Worm (Caenorhabditis elegans) whole organism, mixed stage, embryonic: ENCODE measurements around the gene fbxb-64.

Experiments
- M03D4.4 ChIP-seq: sonication (generic microtip); optimal IDR thresholded peaks from 2 replicates; lab custom pipeline; 2017; ENCODE audit warnings: mild to moderate bottlenecking, missing genetic modification characterization, missing compliant biosample characterization
- bed-3 ChIP-seq: fragments of 200-800 bp; sonication (Bioruptor generic); optimal IDR thresholded peaks from 3 replicates; lab custom pipeline; 2018; ENCODE audit warnings: mild to moderate bottlenecking, missing genetic modification characterization, moderate library complexity, missing compliant biosample characterization
- blmp-1 ChIP-seq: fragments of 150-350 bp; optimal IDR thresholded peaks from 2 replicates; lab custom pipeline; 2014; ENCODE audit warnings: missing biosample characterization, missing genetic modification characterization
- ceh-39 ChIP-seq: fragments of 150-350 bp; optimal IDR thresholded peaks from 2 replicates; lab custom pipeline; 2014; ENCODE audit warnings: missing biosample characterization, missing genetic modification characterization
- ceh-43 ChIP-seq: fragments of 200-800 bp; sonication (Bioruptor generic); optimal IDR thresholded peaks from 2 replicates; lab custom pipeline; 2018; ENCODE audit warnings: mild to moderate bottlenecking, missing genetic modification characterization, moderate library complexity, missing compliant biosample characterization
- ceh-83 ChIP-seq: fragments of 200-800 bp; sonication (Bioruptor generic); optimal IDR thresholded peaks from 2 replicates; lab custom pipeline; 2018; ENCODE audit warnings: mild to moderate bottlenecking, missing genetic modification characterization, missing compliant biosample characterization
- ces-1 ChIP-seq: fragments of 150-350 bp; optimal IDR thresholded peaks from 2 replicates; lab custom pipeline; 2014; ENCODE audit warnings: missing biosample characterization, missing genetic modification reagents, missing genetic modification characterization
- cnd-1 ChIP-seq: fragments of 200-800 bp; sonication (Bioruptor generic); optimal IDR thresholded peaks from 2 replicates; lab custom pipeline; 2018; ENCODE audit warnings: mild to moderate bottlenecking, missing genetic modification characterization, missing compliant biosample characterization
- elt-1 ChIP-seq: sonication (generic microtip); optimal IDR thresholded peaks from 2 replicates; lab custom pipeline; 2017; ENCODE audit warnings: missing genetic modification characterization, mild to moderate bottlenecking, missing compliant biosample characterization, antibody characterized with exemption, moderate library complexity, borderline replicate concordance; ENCODE audit not compliant: insufficient read depth
- elt-3 ChIP-seq: fragments of 150-350 bp; optimal IDR thresholded peaks from 2 replicates; lab custom pipeline; 2014; ENCODE audit warnings: missing biosample characterization, missing genetic modification characterization
- ham-2 ChIP-seq: fragments of 200-800 bp; sonication (Bioruptor generic); optimal IDR thresholded peaks from 2 replicates; lab custom pipeline; 2018; ENCODE audit warnings: mild to moderate bottlenecking, missing genetic modification characterization, missing compliant biosample characterization
- hlh-1 ChIP-seq: fragments of 150-350 bp; optimal IDR thresholded peaks from 2 replicates; lab custom pipeline; 2014; ENCODE audit warnings: missing biosample characterization, missing genetic modification reagents, missing genetic modification characterization
- lin-13 ChIP-seq: fragments of 150-350 bp; optimal IDR thresholded peaks from 2 replicates; lab custom pipeline; 2014; ENCODE audit warnings: missing biosample characterization, missing genetic modification characterization
- lsy-2 ChIP-seq: fragments of 150-350 bp; optimal IDR thresholded peaks from 2 replicates; lab custom pipeline; 2014; ENCODE audit warnings: missing biosample characterization, missing genetic modification characterization
- mab-5 ChIP-seq: fragments of 150-350 bp; optimal IDR thresholded peaks from 2 replicates; lab custom pipeline; 2014; ENCODE audit warnings: missing biosample characterization, missing genetic modification characterization
- mep-1 ChIP-seq: fragments of 150-350 bp; optimal IDR thresholded peaks from 2 replicates; lab custom pipeline; 2017; ENCODE audit warnings: missing biosample characterization, missing genetic modification reagents, missing genetic modification characterization, inconsistent platforms
- nhr-12 ChIP-seq: fragments of 150-350 bp; optimal IDR thresholded peaks from 2 replicates; lab custom pipeline; 2014; ENCODE audit warnings: missing biosample characterization, missing genetic modification characterization
- nhr-2 ChIP-seq: fragments of 150-350 bp; optimal IDR thresholded peaks from 2 replicates; lab custom pipeline; 2014; ENCODE audit warnings: missing biosample characterization, missing genetic modification characterization
- nhr-237 ChIP-seq: fragments of 150-350 bp; optimal IDR thresholded peaks from 2 replicates; lab custom pipeline; 2014; ENCODE audit warnings: missing biosample characterization, missing genetic modification characterization
- nhr-28 ChIP-seq: fragments of 150-350 bp; optimal IDR thresholded peaks from 2 replicates; lab custom pipeline; 2014; ENCODE audit warnings: missing biosample characterization, missing genetic modification characterization
- nhr-76 ChIP-seq: sonication (generic microtip); optimal IDR thresholded peaks from 2 replicates; lab custom pipeline; 2017; ENCODE audit warnings: missing biosample characterization, missing genetic modification characterization
- pha-4 ChIP-seq: fragments of 150-350 bp; optimal IDR thresholded peaks from 2 replicates; lab custom pipeline; 2018; ENCODE audit warnings: missing biosample characterization, missing genetic modification reagents, missing genetic modification characterization
- sem-2 ChIP-seq: fragments of 200-800 bp; sonication (Bioruptor generic); optimal IDR thresholded peaks from 2 replicates; lab custom pipeline; 2018; ENCODE audit warnings: mild to moderate bottlenecking, missing genetic modification characterization, missing compliant biosample characterization
- snpc-4 ChIP-seq: fragments of 150-350 bp; optimal IDR thresholded peaks from 2 replicates; lab custom pipeline; 2014; ENCODE audit warnings: missing biosample characterization, missing genetic modification characterization
- sptf-1 ChIP-seq: sonication (generic microtip); optimal IDR thresholded peaks from 2 replicates; lab custom pipeline; 2017; ENCODE audit warnings: mild to moderate bottlenecking, missing genetic modification characterization, moderate library complexity, missing compliant biosample characterization
- unc-120 ChIP-seq: sonication (generic microtip); optimal IDR thresholded peaks from 2 replicates; lab custom pipeline; 2017; ENCODE audit warnings: missing genetic modification characterization, missing compliant biosample characterization; ENCODE audit not compliant: poor library complexity, severe bottlenecking
- unc-39 ChIP-seq: fragments of 150-350 bp; optimal IDR thresholded peaks from 2 replicates; lab custom pipeline; 2014; ENCODE audit warnings: missing biosample characterization, missing genetic modification characterization
- unc-62 ChIP-seq: fragments of 150-350 bp; optimal IDR thresholded peaks from 2 replicates; lab custom pipeline; 2014; ENCODE audit warnings: missing biosample characterization, missing genetic modification reagents, missing genetic modification characterization
- zip-8 ChIP-seq: fragments of 150-350 bp; optimal IDR thresholded peaks from 2 replicates; lab custom pipeline; 2014; ENCODE audit warnings: missing biosample characterization, missing genetic modification characterization

Gene fbxb-64

DNA sequence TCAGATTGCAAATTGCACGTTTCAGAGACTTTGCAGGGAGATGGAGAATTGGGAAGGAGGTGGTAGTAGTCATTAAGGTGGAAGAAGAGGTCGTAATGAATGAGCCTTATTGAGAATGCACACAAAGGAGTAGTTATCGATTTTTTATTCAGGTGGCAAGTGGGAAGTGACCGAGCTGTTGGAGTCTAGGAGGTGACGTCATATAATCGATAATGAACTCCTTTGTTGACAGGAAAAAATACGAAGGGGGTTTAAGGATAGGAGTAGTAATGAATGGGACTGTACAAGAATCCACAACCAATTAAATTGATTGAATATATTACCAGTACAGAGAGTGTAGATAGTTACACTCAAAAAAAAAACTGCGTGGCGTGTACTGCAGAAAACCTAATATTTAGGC lies 11.1 kb upstream of the fbxb-64 start, which contains the start of gene fbxb-62:
fbxb-62 (minus strand) TSS at position 101 of the 400 bp plus-strand sequence.
- TF ChIP-seq zip-8 (tag; lab: Kevin White, UChicago) (peak; percentile 11), sptf-1 (tag; lab: Kevin White, UChicago) (no peak)

DNA sequence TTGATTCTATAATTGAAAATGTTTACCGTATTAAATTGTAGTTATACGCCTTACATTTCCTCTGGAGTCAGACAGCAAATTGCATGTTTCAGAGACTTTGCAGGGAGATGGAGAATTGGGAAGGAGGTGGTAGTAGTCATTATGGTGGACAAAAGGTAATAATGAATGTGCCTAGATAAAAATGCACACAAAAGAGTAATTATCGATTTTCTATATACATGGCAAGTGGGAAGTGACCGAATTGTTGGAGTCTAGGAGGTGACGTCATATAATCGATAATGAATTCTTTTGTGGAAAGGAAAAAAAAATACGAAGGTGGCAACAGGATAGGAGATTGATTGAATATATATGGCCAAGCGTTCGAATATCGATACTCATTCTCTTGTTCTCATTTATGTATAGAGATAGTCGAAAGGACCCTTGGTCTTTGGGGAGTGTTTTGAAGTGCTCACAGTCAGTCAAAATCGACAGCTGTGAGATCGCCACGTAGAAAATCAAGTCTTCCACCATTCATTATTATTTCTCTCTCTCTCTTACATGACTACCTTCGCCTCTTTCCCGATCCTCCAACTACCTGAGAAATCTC lies 9.4 kb upstream of the fbxb-64 start, which contains the start of the genes fbxb-63 and fbxb-61:
fbxb-63 (minus strand) TSS at position 142 of the 586 bp plus-strand sequence.
fbxb-61 (plus strand) TSS at position 536 of the 586 bp plus-strand sequence.
- TF ChIP-seq nhr-28 (tag; lab: Kevin White, UChicago) (no peak), ceh-39 (tag; lab: Kevin White, UChicago) (peak; percentile 53)

ce11 chrV:19306906-19307305 lies 6.2 kb upstream of the fbxb-64 start, which contains the start of gene F55C9.15:
Gene F55C9.15 (minus strand): TSS chrV:19307006.
- TF ChIP-seq nhr-76 (no peak), mep-1 (tag; lab: Kevin White, UChicago) (no peak), nhr-12 (tag; lab: Kevin White, UChicago) (no peak), lin-13 (tag; lab: Kevin White, UChicago) (no peak), unc-120 (tag; lab: Kevin White, UChicago) (no peak), unc-62 (GFP tag; lab: Kevin White, UChicago) (no peak), ham-2 (no peak), bed-3 (GFP tag; lab: Kevin White, UChicago) (no peak), ceh-83 (GFP tag; lab: Kevin White, UChicago) (no peak), mab-5 (tag; lab: Kevin White, UChicago) (no peak), unc-39 (no peak), sem-2 (no peak)

ce11 chrV:19308137-19308536 lies 4.9 kb upstream of the fbxb-64 start:
- TF ChIP-seq ham-2 (no peak), ceh-43 (GFP tag; lab: Kevin White, UChicago) (no peak), elt-1 (tag; lab: Kevin White, UChicago) (no peak), zip-8 (tag; lab: Kevin White, UChicago) (no peak), snpc-4 (tag; lab: Kevin White, UChicago) (no peak), nhr-237 (tag; lab: Kevin White, UChicago) (no peak), elt-3 (tag; lab: Kevin White, UChicago) (no peak), blmp-1 (tag; lab: Kevin White, UChicago) (no peak), nhr-2 (tag; lab: Kevin White, UChicago) (no peak), cnd-1 (tag; lab: Kevin White, UChicago) (no peak), lsy-2 (tag; lab: Kevin White, UChicago) (no peak), unc-62 (GFP tag; lab: Kevin White, UChicago) (no peak), ceh-83 (GFP tag; lab: Kevin White, UChicago) (no peak), ceh-39 (tag; lab: Kevin White, UChicago) (no peak), ces-1 (GFP tag; lab: Kevin White, UChicago) (no peak)
- TF ChIP-seq, all 35 proteins: peak for 0

DNA sequence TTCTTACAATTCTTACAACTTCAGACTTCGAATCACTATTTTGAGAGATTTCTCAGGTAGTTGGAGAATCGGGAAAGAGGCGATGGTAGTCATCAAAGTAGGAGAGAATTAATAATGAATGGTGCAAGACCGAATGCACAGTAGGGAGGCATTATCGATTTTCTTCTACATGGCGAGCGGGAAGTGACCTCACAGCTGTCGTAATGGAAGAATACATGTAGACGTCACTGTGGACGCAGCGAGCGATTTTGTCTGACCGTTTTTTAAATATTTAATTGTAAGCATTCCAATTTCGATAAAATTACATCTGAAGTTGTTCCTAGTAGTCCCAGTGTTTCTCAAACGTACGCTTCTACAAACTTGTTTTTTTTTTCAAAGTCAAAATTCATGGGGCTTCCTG lies 3.5 kb upstream of the fbxb-64 start, which contains the start of gene F55C9.11:
F55C9.11 (minus strand) TSS at position 101 of the 400 bp plus-strand sequence.
- TF ChIP-seq bed-3 (GFP tag; lab: Kevin White, UChicago), result no peak
- no peak for TF ChIP-seq ceh-83 (GFP tag; lab: Kevin White, UChicago)
- no peak for TF ChIP-seq pha-4 (tag; lab: Kevin White, UChicago)
- TF ChIP-seq M03D4.4, result no peak
- no peak for TF ChIP-seq unc-39
- no peak for TF ChIP-seq nhr-2 (tag; lab: Kevin White, UChicago)
- no peak for TF ChIP-seq unc-62 (GFP tag; lab: Kevin White, UChicago)
- TF ChIP-seq mep-1 (tag; lab: Kevin White, UChicago), result no peak
- no peak for TF ChIP-seq lsy-2 (tag; lab: Kevin White, UChicago)
- TF ChIP-seq cnd-1 (tag; lab: Kevin White, UChicago), result no peak
- TF ChIP-seq ceh-39 (tag; lab: Kevin White, UChicago), result no peak
- TF ChIP-seq hlh-1 (tag; lab: Kevin White, UChicago), result no peak
- TF ChIP-seq nhr-12 (tag; lab: Kevin White, UChicago), result no peak
- no peak for TF ChIP-seq sem-2
